Worm (Caenorhabditis elegans) whole organism, mixed stage, embryonic: ENCODE measurements around the gene ZC84.7.

Experiments used
- M03D4.4 ChIP-seq: sonication (generic microtip); optimal IDR thresholded peaks from 2 replicates; lab custom pipeline; 2017; ENCODE audit warnings: mild to moderate bottlenecking, missing genetic modification characterization, missing compliant biosample characterization
- bed-3 ChIP-seq: fragments of 200-800 bp; sonication (Bioruptor generic); optimal IDR thresholded peaks from 3 replicates; lab custom pipeline; 2018; ENCODE audit warnings: mild to moderate bottlenecking, missing genetic modification characterization, moderate library complexity, missing compliant biosample characterization
- ceh-43 ChIP-seq: fragments of 200-800 bp; sonication (Bioruptor generic); optimal IDR thresholded peaks from 2 replicates; lab custom pipeline; 2018; ENCODE audit warnings: mild to moderate bottlenecking, missing genetic modification characterization, moderate library complexity, missing compliant biosample characterization
- elt-3 ChIP-seq: fragments of 150-350 bp; optimal IDR thresholded peaks from 2 replicates; lab custom pipeline; 2014; ENCODE audit warnings: missing biosample characterization, missing genetic modification characterization
- lin-13 ChIP-seq: fragments of 150-350 bp; optimal IDR thresholded peaks from 2 replicates; lab custom pipeline; 2014; ENCODE audit warnings: missing biosample characterization, missing genetic modification characterization
- nhr-76 ChIP-seq: sonication (generic microtip); optimal IDR thresholded peaks from 2 replicates; lab custom pipeline; 2017; ENCODE audit warnings: missing biosample characterization, missing genetic modification characterization
- sptf-1 ChIP-seq: sonication (generic microtip); optimal IDR thresholded peaks from 2 replicates; lab custom pipeline; 2017; ENCODE audit warnings: mild to moderate bottlenecking, missing genetic modification characterization, moderate library complexity, missing compliant biosample characterization
- unc-39 ChIP-seq: fragments of 150-350 bp; optimal IDR thresholded peaks from 2 replicates; lab custom pipeline; 2014; ENCODE audit warnings: missing biosample characterization, missing genetic modification characterization
- unc-62 ChIP-seq: fragments of 150-350 bp; optimal IDR thresholded peaks from 2 replicates; lab custom pipeline; 2014; ENCODE audit warnings: missing biosample characterization, missing genetic modification reagents, missing genetic modification characterization
- ztf-11 ChIP-seq: fragments of 150-350 bp; optimal IDR thresholded peaks from 2 replicates; lab custom pipeline; 2014; ENCODE audit warnings: missing biosample characterization, missing genetic modification characterization

DNA sequence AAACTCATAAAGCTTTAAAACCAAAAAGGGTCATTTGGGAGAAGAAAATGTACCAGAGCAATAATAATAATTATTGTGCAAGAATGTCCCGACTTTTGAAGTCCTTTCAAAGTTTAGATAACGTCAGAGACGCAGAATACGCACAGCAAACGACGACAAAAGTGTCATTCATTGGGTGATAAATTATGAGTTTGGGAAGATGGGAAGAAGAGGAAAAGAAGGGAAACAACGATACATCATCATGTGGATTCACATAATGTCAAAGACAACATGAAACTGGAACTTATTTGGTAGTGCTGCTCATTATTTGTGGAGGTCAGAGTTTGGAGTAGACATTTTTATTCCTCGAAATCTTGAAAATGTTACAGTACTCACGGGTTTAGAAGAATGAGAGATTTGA lies 7.9 kb upstream of the ZC84.7 start:
- TF ChIP-seq ceh-43 (no peak), sptf-1 (tag; lab: Kevin White, UChicago) (no peak), bed-3 (GFP tag; lab: Kevin White, UChicago) (no peak), unc-62 (GFP tag; lab: Kevin White, UChicago) (peak; percentile 58), nhr-76 (tag; lab: Kevin White, UChicago) (no peak), unc-39 (tag; lab: Kevin White, UChicago) (no peak), elt-3 (tag; lab: Kevin White, UChicago) (no peak), ztf-11 (tag; lab: Kevin White, UChicago) (no peak), lin-13 (tag; lab: Kevin White, UChicago) (no peak), M03D4.4 (tag; lab: Kevin White, UChicago) (no peak)
